Worm (Caenorhabditis elegans): Measurements from ENCODE around the gene hmt-1.

Gene hmt-1

DNA sequence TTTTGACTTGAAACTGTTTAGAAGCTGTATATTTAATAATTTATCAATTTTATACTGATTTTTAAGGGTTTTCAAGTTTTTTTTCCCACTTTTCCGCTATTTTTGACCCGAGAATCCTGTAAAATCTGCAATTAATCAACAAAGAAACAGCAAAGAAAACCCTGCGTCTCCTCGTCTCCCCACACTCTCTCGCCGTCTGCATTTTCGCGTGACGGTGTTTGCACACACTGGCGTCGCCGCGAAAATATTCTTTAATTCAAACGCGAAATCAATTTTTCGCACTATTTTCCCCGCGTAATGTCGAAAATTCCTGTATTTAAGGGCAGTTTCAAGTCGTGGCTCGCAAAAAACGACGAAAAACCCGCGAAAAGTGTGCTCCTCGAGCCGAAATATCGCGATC, 36.5 kb downstream of the hmt-1 start, which contains the start of gene rsa-2:
Gene rsa-2, plus strand, starts transcription at position 221 of the 400 bp plus-strand sequence.
- TF ChIP-seq nfya-1 (tag; optimal IDR thresholded peaks at IDR 0.05) (peak; percentile 24), elt-2 (tag; optimal IDR thresholded peaks at IDR 0.05) (peak; percentile 34), tbx-2 (tag; optimal IDR thresholded peaks at IDR 0.05) (peak; percentile 21), ceh-30 (tag; optimal IDR thresholded peaks at IDR 0.05) (peak; percentile 20), unc-55 (GFP tag; optimal IDR thresholded peaks at IDR 0.05) (no peak)

- TF ChIP-seq elt-2 (tag; optimal IDR thresholded peaks at IDR 0.05): peak; percentile 71
- TF ChIP-seq nhr-11 (tag; optimal IDR thresholded peaks at IDR 0.05): no peak
Observed at ce11 chrIII:11059775-11060174, 40.0 kb downstream of the hmt-1 start.

DNA sequence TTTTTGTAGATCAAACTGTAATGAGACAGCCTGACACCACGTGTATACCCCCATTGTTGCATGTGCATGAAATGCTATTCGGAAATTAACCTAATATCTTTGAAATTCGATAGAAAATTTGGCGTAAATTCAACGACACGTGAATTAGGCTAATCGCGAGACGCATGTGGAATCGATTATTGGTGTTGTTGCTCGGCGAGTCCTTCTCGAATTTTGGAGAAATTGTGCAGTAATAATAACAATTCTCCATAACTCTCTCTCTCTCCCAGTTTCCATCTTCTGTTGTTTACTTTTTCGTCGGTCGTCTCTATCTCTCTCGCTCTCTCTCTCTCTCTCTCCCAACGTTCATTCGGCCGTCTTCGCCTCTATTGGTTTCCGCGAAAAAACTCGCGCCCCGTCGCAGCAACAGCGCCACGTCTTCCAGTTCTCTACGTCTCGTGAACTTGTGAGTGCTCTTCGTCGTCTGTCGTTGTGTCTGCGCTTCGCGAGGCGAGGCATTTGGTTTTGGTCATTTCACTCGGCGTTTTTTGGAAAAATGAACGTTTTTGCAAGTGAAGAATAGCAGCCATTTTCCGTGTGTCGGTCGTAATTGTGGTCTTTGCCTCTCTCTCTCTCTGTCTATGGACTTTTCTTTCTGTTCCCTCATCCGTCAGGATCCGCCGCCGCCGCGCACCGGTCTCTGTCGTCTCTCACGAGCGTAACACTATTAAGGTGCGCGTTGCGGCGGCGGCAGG, 45.1 kb downstream of the hmt-1 start:
- TF ChIP-seq pax-1 (tag; optimal IDR thresholded peaks at IDR 0.05) (no peak), fax-1 (tag; optimal IDR thresholded peaks at IDR 0.05) (no peak), ceh-31 (tag; optimal IDR thresholded peaks at IDR 0.05) (peak; percentile 42), ceh-34 (tag; optimal IDR thresholded peaks at IDR 0.05) (peak; percentile 50), pros-1 (tag; optimal IDR thresholded peaks at IDR 0.05) (peak; percentile 1), hlh-13 (GFP tag; optimal IDR thresholded peaks at IDR 0.05) (no peak), ceh-2 (tag; optimal IDR thresholded peaks at IDR 0.05) (peak; percentile 25), unc-55 (GFP tag; optimal IDR thresholded peaks at IDR 0.05) (peak; percentile 31), tbx-2 (tag; optimal IDR thresholded peaks at IDR 0.05) (no peak), nfya-1 (tag; optimal IDR thresholded peaks at IDR 0.05) (peak; percentile 65), ceh-14 (tag; optimal IDR thresholded peaks at IDR 0.05) (peak; percentile 45), pat-9 (tag; optimal IDR thresholded peaks at IDR 0.05) (no peak), ceh-9 (tag; optimal IDR thresholded peaks at IDR 0.05) (no peak), C08G9.2 (tag; optimal IDR thresholded peaks at IDR 0.05) (peak; percentile 8)

- TF ChIP-seq nfya-1 (tag; optimal IDR thresholded peaks at IDR 0.05): peak; percentile 97
- no peak for TF ChIP-seq hlh-30 (tag; optimal IDR thresholded peaks at IDR 0.05; ENCODE audit: insufficient read depth)
Observed at ce11 chrIII:11054032-11054431, 45.7 kb downstream of the hmt-1 start.

- TF ChIP-seq ceh-18 (tag; optimal IDR thresholded peaks at IDR 0.05) (no peak), ceh-30 (tag; optimal IDR thresholded peaks at IDR 0.05) (no peak), ama-1 (optimal IDR thresholded peaks at IDR 0.05) (no peak), T23F11.4 (GFP tag; optimal IDR thresholded peaks at IDR 0.05) (no peak), fkh-6 (tag; optimal IDR thresholded peaks at IDR 0.05) (no peak), npax-4 (tag; optimal IDR thresholded peaks at IDR 0.05) (no peak), C08G9.2 (tag; optimal IDR thresholded peaks at IDR 0.05) (no peak), hlh-8 (tag; optimal IDR thresholded peaks at IDR 0.05) (no peak), ceh-45 (GFP tag; IDR thresholded peaks at IDR 0.05) (no peak), madf-2 (tag; optimal IDR thresholded peaks at IDR 0.05) (no peak), Y22D7AL.16 (tag; optimal IDR thresholded peaks at IDR 0.05) (no peak), gmeb-2 (tag; optimal IDR thresholded peaks at IDR 0.05) (no peak), ahr-1 (tag; optimal IDR thresholded peaks at IDR 0.05) (no peak), lim-6 (tag; optimal IDR thresholded peaks at IDR 0.05) (no peak), syd-9 (tag; optimal IDR thresholded peaks at IDR 0.05) (no peak), tbx-2 (tag; optimal IDR thresholded peaks at IDR 0.05) (no peak), unc-55 (GFP tag; optimal IDR thresholded peaks at IDR 0.05) (no peak)
Observed at ce11 chrIII:11053603-11054002, 46.2 kb downstream of the hmt-1 start.

ce11 chrIII:11050658-11051118, 49.1 kb downstream of the hmt-1 start:
- no peak for TF ChIP-seq sox-2 (GFP tag; IDR thresholded peaks at IDR 0.05)
- TF ChIP-seq npax-4 (tag; optimal IDR thresholded peaks at IDR 0.05): no peak
- TF ChIP-seq madf-2 (tag; optimal IDR thresholded peaks at IDR 0.05): no peak
- TF ChIP-seq elt-4 (tag; optimal IDR thresholded peaks at IDR 0.05): no peak
- no peak for TF ChIP-seq mec-3 (tag; optimal IDR thresholded peaks at IDR 0.05; ENCODE audit: borderline replicate concordance)
- no peak for TF ChIP-seq tbx-7 (tag; optimal IDR thresholded peaks at IDR 0.05)
- no peak for TF ChIP-seq pha-2 (tag; optimal IDR thresholded peaks at IDR 0.05)
- TF ChIP-seq eyg-1 (tag; optimal IDR thresholded peaks at IDR 0.05): no peak
- TF ChIP-seq ceh-31 (tag; optimal IDR thresholded peaks at IDR 0.05): no peak
- no peak for TF ChIP-seq lim-6 (tag; optimal IDR thresholded peaks at IDR 0.05)
- TF ChIP-seq C38D4.7 (GFP tag; optimal IDR thresholded peaks at IDR 0.05): no peak
- TF ChIP-seq hlh-13 (GFP tag; optimal IDR thresholded peaks at IDR 0.05): no peak
- no peak for TF ChIP-seq sox-4 (tag; optimal IDR thresholded peaks at IDR 0.05)
- TF ChIP-seq ceh-9 (tag; optimal IDR thresholded peaks at IDR 0.05): no peak
- no peak for TF ChIP-seq unc-86 (tag; optimal IDR thresholded peaks at IDR 0.05)
- no peak for TF ChIP-seq fkh-6 (tag; optimal IDR thresholded peaks at IDR 0.05)
- TF ChIP-seq pqm-1 (tag; optimal IDR thresholded peaks at IDR 0.05): no peak
